Fruit fly (Drosophila melanogaster): ENCODE data around the gene CG33912.

CG33912 gene

DNA sequence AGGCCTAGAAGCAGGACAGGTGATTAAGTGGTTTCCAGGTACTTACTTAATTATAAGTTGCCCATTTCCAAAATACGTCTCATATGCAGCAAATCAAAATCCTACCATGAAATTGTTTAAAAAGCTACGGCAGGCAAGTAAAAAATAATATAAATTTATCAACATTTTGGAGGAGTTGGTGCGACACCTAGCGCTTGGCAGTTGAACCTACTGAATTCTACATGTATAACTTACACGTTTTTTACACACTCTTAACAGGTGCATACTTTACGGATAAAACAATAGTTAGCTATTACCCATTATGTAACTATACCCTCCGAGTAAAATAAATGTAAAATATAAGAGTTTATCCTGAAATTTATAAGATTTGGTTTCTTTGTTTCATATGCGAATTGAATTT lies 44.1 kb downstream of the CG33912 start (continued):
- TF ChIP-seq schlank (tag; optimal IDR thresholded peaks at IDR 0.05) = peak; percentile 9
- TF ChIP-seq Oaz (GFP tag; IDR thresholded peaks at IDR 0.05) = peak; percentile 50; the same call in 1 of the 2 replicates
- TF ChIP-seq CG12155 (GFP tag; optimal IDR thresholded peaks at IDR 0.05) = peak; percentile 27
- TF ChIP-seq jumu (GFP tag; optimal IDR thresholded peaks at IDR 0.05) = no peak
- TF ChIP-seq Hr51 (GFP tag; optimal IDR thresholded peaks at IDR 0.05) = peak; percentile 41 to 65
- peak; percentile 43 for TF ChIP-seq CG33557 (GFP tag; optimal IDR thresholded peaks at IDR 0.05)
- no peak for TF ChIP-seq CG34422 (GFP tag; IDR thresholded peaks at IDR 0.05)
- no peak for TF ChIP-seq Elba2 (GFP tag; optimal IDR thresholded peaks at IDR 0.05)
- no peak; the same call in 2 of the 3 replicates for TF ChIP-seq ken (GFP tag; IDR thresholded peaks at IDR 0.05)
- peak; percentile 22 for TF ChIP-seq HmgD (GFP tag; optimal IDR thresholded peaks at IDR 0.05)
- peak; percentile 30 for TF ChIP-seq pho (GFP tag; optimal IDR thresholded peaks at IDR 0.05)
- no peak for TF ChIP-seq org-1 (GFP tag; optimal IDR thresholded peaks at IDR 0.05)
- peak; percentile 17 for TF ChIP-seq cato (GFP tag; optimal IDR thresholded peaks at IDR 0.05; ENCODE audit: borderline replicate concordance)
- peak; percentile 34 for TF ChIP-seq CG2116 (GFP tag; optimal IDR thresholded peaks at IDR 0.05)
- TF ChIP-seq B-H2 (GFP tag; optimal IDR thresholded peaks at IDR 0.05) = peak; percentile 45
- TF ChIP-seq CG16813 (GFP tag; IDR thresholded peaks at IDR 0.05; ENCODE audit: partially characterized antibody) = peak; percentile 61
- peak; percentile 19 for TF ChIP-seq Vsx1 (GFP tag; optimal IDR thresholded peaks at IDR 0.05)
- peak; percentile 15 for TF ChIP-seq kah (GFP tag; optimal IDR thresholded peaks at IDR 0.05)
- TF ChIP-seq Bgb (GFP tag; IDR thresholded peaks at IDR 0.05; ENCODE audit: partially characterized antibody) = peak; percentile 79
- peak; percentile 77 for TF ChIP-seq Hsf (GFP tag; optimal IDR thresholded peaks at IDR 0.05)
- no peak for TF ChIP-seq ranshi (GFP tag; IDR thresholded peaks at IDR 0.05)
- no peak for TF ChIP-seq lbe (GFP tag; optimal IDR thresholded peaks at IDR 0.05)
- TF ChIP-seq dmrt11E (tag; optimal IDR thresholded peaks at IDR 0.05) = peak; percentile 63
- no peak; the same call in 1 of the 2 replicates for TF ChIP-seq CG3847 (GFP tag; IDR thresholded peaks at IDR 0.05)
- TF ChIP-seq Sin3A (optimal IDR thresholded peaks at IDR 0.05) = no peak
- peak; percentile 34 for TF ChIP-seq gcm2 (GFP tag; optimal IDR thresholded peaks at IDR 0.05)
- TF ChIP-seq CG15073 (GFP tag; optimal IDR thresholded peaks at IDR 0.05) = no peak
- peak; percentile 22 for TF ChIP-seq CG13296 (GFP tag; optimal IDR thresholded peaks at IDR 0.05)
- TF ChIP-seq CG3838 (GFP tag; optimal IDR thresholded peaks at IDR 0.05) = no peak
- peak; percentile 28 to 55 for TF ChIP-seq dpn (GFP tag; optimal IDR thresholded peaks at IDR 0.05)
- peak; percentile 10 for TF ChIP-seq Ets97D (GFP tag; optimal IDR thresholded peaks at IDR 0.05)
- TF ChIP-seq abd-A (tag; optimal IDR thresholded peaks at IDR 0.05) = no peak
- peak; percentile 53; the same call in 1 of the 2 replicates for TF ChIP-seq slbo (GFP tag; IDR thresholded peaks at IDR 0.05)
- peak; percentile 32 for TF ChIP-seq slou (GFP tag; optimal IDR thresholded peaks at IDR 0.05)
- peak in 1 of 2 experiments; percentile 69 for TF ChIP-seq bsh (GFP tag; optimal IDR thresholded peaks at IDR 0.05)
- peak; percentile 11 for TF ChIP-seq CG4617 (GFP tag; optimal IDR thresholded peaks at IDR 0.05; ENCODE audit: borderline replicate concordance)
- TF ChIP-seq Spps (tag; optimal IDR thresholded peaks at IDR 0.05) = peak; percentile 2
- TF ChIP-seq CG3407 (GFP tag; optimal IDR thresholded peaks at IDR 0.05) = peak; percentile 56
- peak; percentile 42 for TF ChIP-seq CG17802 (tag; optimal IDR thresholded peaks at IDR 0.05)
- peak; percentile 39 for TF ChIP-seq Nf-YB (GFP tag; optimal IDR thresholded peaks at IDR 0.05)
- no peak for TF ChIP-seq Doc3 (GFP tag; IDR thresholded peaks at IDR 0.05; ENCODE audit: partially characterized antibody)
- TF ChIP-seq ap (GFP tag; IDR thresholded peaks at IDR 0.05) = no peak; the same call in 1 of the 2 replicates
- peak; percentile 15 for TF ChIP-seq CG9437 (GFP tag; optimal IDR thresholded peaks at IDR 0.05)
- TF ChIP-seq CG7987 (GFP tag; optimal IDR thresholded peaks at IDR 0.05) = peak; percentile 14
- TF ChIP-seq CG2120 (GFP tag; optimal IDR thresholded peaks at IDR 0.05) = peak; percentile 33
- TF ChIP-seq peb (GFP tag; IDR thresholded peaks at IDR 0.05) = no peak
- peak; percentile 96 for TF ChIP-seq CTCF (GFP tag; optimal IDR thresholded peaks at IDR 0.05)
- peak; percentile 11 for TF ChIP-seq Fer2 (tag; optimal IDR thresholded peaks at IDR 0.05)
- no peak for TF ChIP-seq klu (GFP tag; IDR thresholded peaks at IDR 0.05)
- TF ChIP-seq repo (GFP tag; optimal IDR thresholded peaks at IDR 0.05) = peak; percentile 52
- peak; percentile 50 for TF ChIP-seq CG15269 (tag; optimal IDR thresholded peaks at IDR 0.05)

Data from whole organism, embryonic.